Worm (Caenorhabditis elegans) whole organism, L3 larva: ENCODE measurements around the gene F14D7.8.

Experiments used
- R02D3.7 ChIP-seq: fragments of 150-350 bp; optimal IDR thresholded peaks from 2 replicates; lab custom pipeline; 2014; ENCODE audit warnings: missing biosample characterization, missing genetic modification characterization
- ZK546.5 ChIP-seq: sonication (generic microtip); optimal IDR thresholded peaks from 2 replicates; lab custom pipeline; 2017; ENCODE audit warnings: missing biosample characterization, missing genetic modification characterization
- ama-1 ChIP-seq: fragments of 150-350 bp; optimal IDR thresholded peaks from 2 replicates; lab custom pipeline; 2018
- ceh-16 ChIP-seq: sonication (generic microtip); optimal IDR thresholded peaks from 2 replicates; lab custom pipeline; 2017; ENCODE audit warnings: missing biosample characterization, missing genetic modification characterization
- ceh-82 ChIP-seq: fragments of 150-350 bp; optimal IDR thresholded peaks from 2 replicates; lab custom pipeline; 2014; ENCODE audit warnings: missing biosample characterization, missing genetic modification characterization
- daf-12 ChIP-seq: fragments of 150-350 bp; optimal IDR thresholded peaks from 2 replicates; lab custom pipeline; 2014; ENCODE audit warnings: missing biosample characterization, missing genetic modification reagents, missing genetic modification characterization
- egl-27 ChIP-seq: sonication (generic microtip); optimal IDR thresholded peaks from 4 replicates; lab custom pipeline; 2017; ENCODE audit warnings: missing biosample characterization, missing genetic modification reagents, missing genetic modification characterization
- egl-5 ChIP-seq: fragments of 150-350 bp; optimal IDR thresholded peaks from 2 replicates; lab custom pipeline; 2017; ENCODE audit warnings: missing biosample characterization, missing genetic modification reagents, missing genetic modification characterization, inconsistent platforms
- elt-1 ChIP-seq: fragments of 150-350 bp; optimal IDR thresholded peaks from 2 replicates; lab custom pipeline; 2014; ENCODE audit warnings: missing biosample characterization, missing genetic modification characterization
- elt-3 ChIP-seq, 3 experiments: fragments of 150-350 bp in 1 of 3; sonication (generic microtip) in 2 of 3; optimal IDR thresholded peaks; 2 replicates in 2 of 3; 4 replicates in 1 of 3; lab custom pipeline; 2014 to 2017; ENCODE audit warnings: missing biosample characterization in 3 of 3, missing genetic modification characterization in 3 of 3
- eor-1 ChIP-seq, 2 experiments: fragments of 150-350 bp; optimal IDR thresholded peaks; 2 replicates each; lab custom pipeline; 2014 to 2018; ENCODE audit warnings: missing biosample characterization in 2 of 2, missing genetic modification characterization in 2 of 2
- fkh-10 ChIP-seq: sonication (generic microtip); optimal IDR thresholded peaks from 2 replicates; lab custom pipeline; 2017; ENCODE audit warnings: missing biosample characterization, missing genetic modification reagents, missing genetic modification characterization
- fkh-2 ChIP-seq: fragments of 150-350 bp; optimal IDR thresholded peaks from 2 replicates; lab custom pipeline; 2014; ENCODE audit warnings: missing biosample characterization, missing genetic modification reagents, missing genetic modification characterization
- fos-1 ChIP-seq: fragments of 150-350 bp; optimal IDR thresholded peaks from 2 replicates; lab custom pipeline; 2014; ENCODE audit warnings: missing biosample characterization, missing genetic modification characterization
- hmg-11 ChIP-seq: sonication (generic microtip); optimal IDR thresholded peaks from 2 replicates; lab custom pipeline; 2016; ENCODE audit warnings: missing genetic modification characterization, missing compliant biosample characterization
- jun-1 ChIP-seq: fragments of 150-350 bp; optimal IDR thresholded peaks from 2 replicates; lab custom pipeline; 2014; ENCODE audit warnings: missing biosample characterization, missing genetic modification reagents, missing genetic modification characterization
- lin-15B ChIP-seq: fragments of 150-350 bp; optimal IDR thresholded peaks from 2 replicates; lab custom pipeline; 2014; ENCODE audit warnings: missing biosample characterization, missing genetic modification characterization
- lin-39 ChIP-seq: fragments of 150-350 bp; optimal IDR thresholded peaks from 2 replicates; lab custom pipeline; 2018; ENCODE audit warnings: missing biosample characterization, missing genetic modification reagents, missing genetic modification characterization
- lsy-12 ChIP-seq: sonication (generic microtip); optimal IDR thresholded peaks from 2 replicates; lab custom pipeline; 2016; ENCODE audit warnings: mild to moderate bottlenecking, missing genetic modification characterization, missing compliant biosample characterization
- mdl-1 ChIP-seq: fragments of 150-350 bp; optimal IDR thresholded peaks from 2 replicates; lab custom pipeline; 2014; ENCODE audit warnings: missing biosample characterization, missing genetic modification characterization
- nfya-1 ChIP-seq: sonication (generic microtip); optimal IDR thresholded peaks from 2 replicates; lab custom pipeline; 2017; ENCODE audit warnings: missing genetic modification characterization, mild to moderate bottlenecking, missing compliant biosample characterization, antibody characterized with exemption, moderate library complexity; ENCODE audit not compliant: insufficient read depth
- nhr-11 ChIP-seq: fragments of 150-350 bp; optimal IDR thresholded peaks from 2 replicates; lab custom pipeline; 2014; ENCODE audit warnings: missing biosample characterization, missing genetic modification characterization
- nhr-12 ChIP-seq: fragments of 150-350 bp; optimal IDR thresholded peaks from 2 replicates; lab custom pipeline; 2014; ENCODE audit warnings: missing biosample characterization, missing genetic modification characterization
- nhr-23 ChIP-seq: fragments of 150-350 bp; optimal IDR thresholded peaks from 2 replicates; lab custom pipeline; 2014; ENCODE audit warnings: missing biosample characterization, missing genetic modification reagents, missing genetic modification characterization
- nhr-237 ChIP-seq: fragments of 150-350 bp; optimal IDR thresholded peaks from 2 replicates; lab custom pipeline; 2014; ENCODE audit warnings: missing biosample characterization, missing genetic modification characterization
- nhr-25 ChIP-seq: sonication (generic microtip); optimal IDR thresholded peaks from 2 replicates; lab custom pipeline; 2017; ENCODE audit warnings: missing biosample characterization, missing genetic modification characterization
- nhr-28 ChIP-seq: fragments of 150-350 bp; optimal IDR thresholded peaks from 2 replicates; lab custom pipeline; 2014; ENCODE audit warnings: missing biosample characterization, missing genetic modification characterization
- nhr-67 ChIP-seq: fragments of 150-350 bp; optimal IDR thresholded peaks from 2 replicates; lab custom pipeline; 2014; ENCODE audit warnings: missing biosample characterization, missing genetic modification characterization
- nhr-76 ChIP-seq: fragments of 150-350 bp; sonication (generic microtip); optimal IDR thresholded peaks from 5 replicates; lab custom pipeline; 2014; ENCODE audit warnings: missing biosample characterization, missing genetic modification characterization
- nhr-77 ChIP-seq: fragments of 150-350 bp; optimal IDR thresholded peaks from 2 replicates; lab custom pipeline; 2014; ENCODE audit warnings: missing biosample characterization, missing genetic modification characterization
- pha-4 ChIP-seq: fragments of 150-350 bp; optimal IDR thresholded peaks from 2 replicates; lab custom pipeline; 2014; ENCODE audit warnings: missing biosample characterization, missing genetic modification reagents, missing genetic modification characterization
- pqm-1 ChIP-seq: fragments of 150-350 bp; optimal IDR thresholded peaks from 2 replicates; lab custom pipeline; 2017; ENCODE audit warnings: missing biosample characterization, missing genetic modification characterization, inconsistent platforms
- skn-1 ChIP-seq: fragments of 150-350 bp; optimal IDR thresholded peaks from 2 replicates; lab custom pipeline; 2014; ENCODE audit warnings: missing biosample characterization, missing genetic modification characterization
- snpc-4 ChIP-seq: fragments of 150-350 bp; optimal IDR thresholded peaks from 2 replicates; lab custom pipeline; 2014; ENCODE audit warnings: missing biosample characterization, missing genetic modification characterization
- tbx-2 ChIP-seq: sonication (generic microtip); optimal IDR thresholded peaks from 2 replicates; lab custom pipeline; 2016; ENCODE audit warnings: mild to moderate bottlenecking, missing genetic modification characterization, missing compliant biosample characterization
- unc-62 ChIP-seq: fragments of 150-350 bp; sonication (generic microtip); optimal IDR thresholded peaks from 4 replicates; lab custom pipeline; 2014; ENCODE audit warnings: missing biosample characterization, missing genetic modification reagents, missing genetic modification characterization
- ztf-11 ChIP-seq: fragments of 150-350 bp; optimal IDR thresholded peaks from 2 replicates; lab custom pipeline; 2014; ENCODE audit warnings: missing biosample characterization, missing genetic modification characterization
- ztf-4 ChIP-seq: fragments of 150-350 bp; optimal IDR thresholded peaks from 2 replicates; lab custom pipeline; 2014; ENCODE audit warnings: missing biosample characterization, missing genetic modification characterization

F14D7.8 gene

DNA sequence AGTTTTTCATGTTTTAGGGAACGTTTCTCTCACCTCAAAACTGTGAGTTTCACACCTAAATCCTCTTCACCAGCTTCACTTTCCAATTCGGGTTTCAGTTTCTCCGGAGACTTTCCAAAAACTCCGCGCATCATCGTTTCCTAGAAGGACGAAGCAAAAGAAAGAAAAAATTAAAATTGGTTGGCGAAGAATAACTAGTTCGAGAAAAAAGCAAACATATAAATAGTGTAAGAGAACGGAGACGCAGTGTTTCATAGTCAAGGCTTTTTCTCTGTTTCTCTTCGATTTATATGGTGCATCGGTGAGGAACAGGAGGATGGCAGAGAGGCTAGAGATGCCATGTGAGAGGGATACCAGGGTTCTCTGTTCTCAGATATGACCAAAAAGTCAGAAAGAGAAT is 10.1 kb upstream of the F14D7.8 start, which contains the start of gene F47B8.3:
TSS of gene F47B8.3 (minus strand) at position 261 of the 400 bp plus-strand sequence.
- TF ChIP-seq tbx-2 (tag; lab: Kevin White, UChicago) (no peak), egl-27 (no peak), ceh-16 (tag; lab: Kevin White, UChicago) (no peak), lsy-12 (tag; lab: Kevin White, UChicago) (no peak), nhr-23 (tag; lab: Kevin White, UChicago) (peak; percentile 6), lin-39 (tag; lab: Kevin White, UChicago) (no peak), egl-5 (peak; percentile 27), fkh-10 (GFP tag; lab: Kevin White, UChicago) (no peak), pqm-1 (tag; lab: Kevin White, UChicago) (no peak), skn-1 (tag; lab: Kevin White, UChicago) (peak; percentile 14), daf-12 (no peak), pha-4 (peak; percentile 63), ztf-4 (tag; lab: Kevin White, UChicago) (no peak), nhr-12 (tag; lab: Kevin White, UChicago) (no peak), elt-3 (tag; optimal IDR thresholded peaks at IDR 0.05; lab: Kevin White, UChicago) (no peak), mdl-1 (tag; lab: Kevin White, UChicago) (no peak), ZK546.5 (no peak), nhr-237 (tag; lab: Kevin White, UChicago) (no peak), elt-1 (tag; lab: Kevin White, UChicago) (no peak), lin-15B (tag; lab: Kevin White, UChicago) (peak; percentile 15), ceh-82 (tag; lab: Kevin White, UChicago) (no peak), snpc-4 (tag; lab: Kevin White, UChicago) (peak; percentile 17), fkh-2 (tag; lab: Kevin White, UChicago) (no peak), hmg-11 (peak; percentile 43), ama-1 (lab: Kevin White, UChicago) (peak; percentile 5), nhr-28 (tag; lab: Kevin White, UChicago) (no peak), nfya-1 (tag; lab: Kevin White, UChicago) (peak; percentile 69), ztf-11 (tag; lab: Kevin White, UChicago) (no peak), R02D3.7 (tag; lab: Kevin White, UChicago) (no peak), nhr-11 (no peak), nhr-77 (tag; lab: Kevin White, UChicago) (no peak), nhr-67 (tag; lab: Kevin White, UChicago) (no peak), fos-1 (tag; lab: Kevin White, UChicago) (no peak), nhr-25 (tag; lab: Kevin White, UChicago) (peak; percentile 45), jun-1 (no peak)

DNA sequence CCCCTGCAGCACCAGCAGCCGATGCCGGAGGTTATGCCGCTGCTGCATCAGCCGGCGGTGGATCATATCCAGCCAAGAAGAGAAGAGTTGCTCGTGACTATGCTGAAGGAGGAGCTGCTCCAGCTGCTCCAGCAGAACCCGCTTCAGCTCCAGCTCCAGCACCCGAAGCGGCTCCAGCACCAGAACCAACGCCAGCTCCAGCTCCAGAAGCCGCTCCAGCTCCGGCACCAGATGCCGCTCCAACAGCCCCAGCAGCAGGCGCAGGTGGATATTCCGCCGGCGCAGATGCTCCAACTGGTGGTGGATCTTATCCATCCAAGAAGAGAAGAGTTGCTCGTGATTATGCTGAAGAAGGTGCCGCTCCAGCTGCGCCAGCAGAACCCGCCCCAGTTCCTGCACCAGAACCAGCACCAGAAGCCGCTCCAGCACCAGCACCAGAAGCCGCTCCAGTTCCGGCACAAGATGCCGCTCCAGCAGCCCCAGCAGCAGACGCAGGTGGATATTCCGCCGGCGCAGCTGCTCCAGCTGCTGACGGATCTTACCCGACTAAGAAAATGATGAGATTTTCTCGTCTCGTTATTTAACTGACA is 8.2 kb upstream of the F14D7.8 start:
- TF ChIP-seq nhr-28 (tag; lab: Kevin White, UChicago) (no peak), nhr-237 (tag; lab: Kevin White, UChicago) (no peak), snpc-4 (tag; lab: Kevin White, UChicago) (no peak), nhr-77 (tag; lab: Kevin White, UChicago) (no peak), elt-3 (tag; optimal IDR thresholded peaks at IDR 0.05; lab: Kevin White, UChicago) (no peak)

ce11 chrV:14320246-14320645 is 7.7 kb upstream of the F14D7.8 start, which contains the start of gene F47B8.14:
Gene F47B8.14, plus strand, starts transcription at chrV:14320546.
- TF ChIP-seq eor-1 (tag; optimal IDR thresholded peaks at IDR 0.05; lab: Kevin White, UChicago) = no peak
- TF ChIP-seq lin-39 (tag; lab: Kevin White, UChicago) = no peak

ce11 chrV:14319101-14319781 is 6.6 kb upstream of the F14D7.8 start, which contains the start of gene F47B8.13:
Gene F47B8.13, minus strand, starts transcription at chrV:14319731.
- TF ChIP-seq unc-62 (GFP tag; lab: Kevin White, UChicago) = no peak
- no peak for TF ChIP-seq nhr-76
- no peak for TF ChIP-seq ztf-4 (tag; lab: Kevin White, UChicago)
- TF ChIP-seq nhr-28 (tag; lab: Kevin White, UChicago) = no peak
- TF ChIP-seq, all 47 proteins: peak for 0
